Fruit fly (Drosophila melanogaster): ENCODE results near the gene Polr2I.

The Polr2I gene

DNA sequence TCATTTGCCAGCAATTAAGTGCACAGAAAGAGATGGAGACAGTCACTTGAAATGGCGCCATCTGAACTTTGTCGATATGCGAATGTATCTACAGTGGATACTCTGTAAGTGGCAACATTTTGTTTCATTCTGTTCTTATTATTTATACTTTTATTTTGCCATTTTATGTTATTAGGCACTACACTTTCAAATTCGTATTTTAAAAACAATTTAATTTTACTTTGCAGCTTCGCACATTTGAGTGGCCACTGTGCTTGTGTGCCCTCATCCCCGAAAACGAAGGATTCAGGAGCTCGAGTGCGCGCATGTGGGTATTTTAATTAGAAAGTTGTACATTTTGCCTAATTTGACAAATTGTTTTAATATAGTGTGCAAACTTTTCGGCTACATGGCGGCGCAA lies 48.5 kb downstream of the Polr2I start:
- TF ChIP-seq CG7101 (tag; optimal IDR thresholded peaks at IDR 0.05) (peak; percentile 7), tj (GFP tag; optimal IDR thresholded peaks at IDR 0.05) (no peak), CG5204 (GFP tag; optimal IDR thresholded peaks at IDR 0.05) (no peak), CG11617 (GFP tag; optimal IDR thresholded peaks at IDR 0.05) (no peak), CG14711 (tag; optimal IDR thresholded peaks at IDR 0.05) (no peak), Crg-1 (GFP tag; optimal IDR thresholded peaks at IDR 0.05) (no peak), Clk (GFP tag; optimal IDR thresholded peaks at IDR 0.05) (no peak), ovo (GFP tag; optimal IDR thresholded peaks at IDR 0.05) (no peak), CG7045 (GFP tag; optimal IDR thresholded peaks at IDR 0.05) (no peak), toe (GFP tag; optimal IDR thresholded peaks at IDR 0.05) (no peak), bab1 (GFP tag; optimal IDR thresholded peaks at IDR 0.05) (peak; percentile 27), CG1620 (GFP tag; optimal IDR thresholded peaks at IDR 0.05) (no peak), Hr96 (GFP tag; optimal IDR thresholded peaks at IDR 0.05) (no peak), CG12768 (GFP tag; optimal IDR thresholded peaks at IDR 0.05) (no peak), cic (GFP tag; optimal IDR thresholded peaks at IDR 0.05) (no peak), pad (GFP tag; optimal IDR thresholded peaks at IDR 0.05) (no peak), CG33017 (tag; optimal IDR thresholded peaks at IDR 0.05) (no peak)

All from whole organism, adult.